Worm (Caenorhabditis elegans) whole organism, midembryonic: ENCODE measurements around the gene C06E4.1.

Experiments used
- cog-1 ChIP-seq: sonication (generic microtip); optimal IDR thresholded peaks from 2 replicates; lab custom pipeline; 2016; ENCODE audit warnings: missing genetic modification characterization, missing compliant biosample characterization
- flt-1 ChIP-seq: fragments of 200-800 bp; sonication (Bioruptor generic); IDR thresholded peaks from 2 replicates; pipeline ENCODE4 v1.3.6; 2022; ENCODE audit warnings: missing genetic modification characterization, missing compliant biosample characterization
- klf-2 ChIP-seq: fragments of 200-800 bp; sonication (Bioruptor generic); conservative IDR thresholded peaks from 2 replicates; pipeline ENCODE4 v1.3.6; 2022; ENCODE audit warnings: missing genetic modification reagents, missing genetic modification characterization, missing compliant biosample characterization
- med-1 ChIP-seq: sonication (generic microtip); optimal IDR thresholded peaks from 2 replicates; lab custom pipeline; 2017; ENCODE audit warnings: missing genetic modification characterization, mild to moderate bottlenecking, missing compliant biosample characterization, antibody characterized with exemption, missing genetic modification reagents; ENCODE audit not compliant: insufficient read depth
- tab-1 ChIP-seq: fragments of 200-800 bp; sonication (Bioruptor generic); IDR thresholded peaks from 2 replicates; pipeline ENCODE4 v1.3.6; 2022; ENCODE audit warnings: missing genetic modification characterization, missing compliant biosample characterization
- ztf-23 ChIP-seq: fragments of 200-800 bp; sonication (Bioruptor generic); IDR thresholded peaks from 2 replicates; pipeline ENCODE4 v1.3.6; 2022; ENCODE audit warnings: missing genetic modification reagents, missing genetic modification characterization, missing compliant biosample characterization
- ztf-29 ChIP-seq: fragments of 200-800 bp; sonication (Bioruptor generic); IDR thresholded peaks from 2 replicates; pipeline ENCODE4 v1.3.6; 2022; ENCODE audit warnings: missing genetic modification reagents, missing genetic modification characterization, missing compliant biosample characterization

- TF ChIP-seq cog-1 (tag; lab: Kevin White, UChicago), result no peak
- TF ChIP-seq flt-1 (GFP tag; lab: Robert Waterston, UW), result no peak
- no peak for TF ChIP-seq ztf-29
- TF ChIP-seq tab-1, result no peak
- TF ChIP-seq ztf-23 (GFP tag; lab: Robert Waterston, UW), result no peak
- no peak for TF ChIP-seq klf-2
- TF ChIP-seq med-1, result no peak
These were observed 42.6 kb downstream of the C06E4.1 start for ce11 chrIV:7325698-7326097.
